Fruit fly (Drosophila melanogaster) whole organism, adult: ENCODE data around the gene Nt5a.

Experiments
- CG1620 ChIP-seq: fragments of 200-800 bp; sonication (Bioruptor generic); optimal IDR thresholded peaks from 2 replicates; lab custom pipeline; 2016; ENCODE audit warnings: missing biosample characterization, missing genetic modification characterization
- CG5204 ChIP-seq: fragments of 200-800 bp; sonication (Bioruptor generic); optimal IDR thresholded peaks from 2 replicates; lab custom pipeline; 2016; ENCODE audit warnings: missing biosample characterization, missing genetic modification characterization
- CG7101 ChIP-seq: fragments of 200-800 bp; sonication (Bioruptor generic); optimal IDR thresholded peaks from 2 replicates; lab custom pipeline; 2018; ENCODE audit warnings: missing biosample characterization, mild to moderate bottlenecking, missing genetic modification characterization, moderate library complexity
- Crg-1 ChIP-seq: fragments of 200-800 bp; sonication (Bioruptor generic); optimal IDR thresholded peaks from 2 replicates; lab custom pipeline; 2016; ENCODE audit warnings: missing biosample characterization, missing genetic modification characterization
- Mnt ChIP-seq: fragments of 200-800 bp; sonication (Bioruptor generic); optimal IDR thresholded peaks from 2 replicates; lab custom pipeline; 2016; ENCODE audit warnings: missing biosample characterization, mild to moderate bottlenecking, missing genetic modification characterization
- bab1 ChIP-seq: fragments of 200-800 bp; sonication (Bioruptor generic); optimal IDR thresholded peaks from 3 replicates; lab custom pipeline; 2019; ENCODE audit warnings: missing biosample characterization, mild to moderate bottlenecking, missing genetic modification characterization, moderate library complexity
- cnc ChIP-seq, 2 experiments: fragments of >200 bp; optimal IDR thresholded peaks; 2 replicates each; lab custom pipeline; 2017
- kay ChIP-seq: fragments of 200-800 bp; sonication (Bioruptor generic); peaks from one replicate; lab custom pipeline; 2016; ENCODE audit warnings: missing biosample characterization, missing genetic modification characterization, borderline replicate concordance
- ovo ChIP-seq: fragments of 200-800 bp; sonication (Bioruptor generic); optimal IDR thresholded peaks from 2 replicates; lab custom pipeline; 2016; ENCODE audit warnings: missing biosample characterization, missing genetic modification characterization
- tj ChIP-seq: fragments of 200-800 bp; sonication (Bioruptor generic); optimal IDR thresholded peaks from 3 replicates; lab custom pipeline; 2017; ENCODE audit warnings: missing biosample characterization, mild to moderate bottlenecking, missing genetic modification characterization, moderate library complexity

dm6 chr3L:1322159-1322558 is 14.9 kb upstream of the Nt5a start:
- TF ChIP-seq CG7101 (tag; lab: Kevin White, UChicago) = no peak
- TF ChIP-seq Mnt (GFP tag; lab: Kevin White, UChicago) = no peak
- no peak for TF ChIP-seq bab1 (GFP tag; lab: Kevin White, UChicago)
- TF ChIP-seq CG1620 (GFP tag; lab: Kevin White, UChicago) = no peak
- TF ChIP-seq Crg-1 = no peak
- TF ChIP-seq cnc (optimal IDR thresholded peaks at IDR 0.05; lab: Kevin White, UChicago) = peak in 1 of 2 experiments; percentile 27
- no peak for TF ChIP-seq kay (GFP tag; lab: Kevin White, UChicago)
- no peak for TF ChIP-seq ovo (GFP tag; lab: Kevin White, UChicago)
- TF ChIP-seq tj (GFP tag; lab: Kevin White, UChicago) = no peak
- TF ChIP-seq CG5204 = no peak
